Worm (Caenorhabditis elegans) whole organism, L3 larva: ENCODE measurements around the gene ccdc-47.

Experiments used
- R02D3.7 ChIP-seq: fragments of 150-350 bp; optimal IDR thresholded peaks from 2 replicates; lab custom pipeline; 2014; ENCODE audit warnings: missing biosample characterization, missing genetic modification characterization
- ZK546.5 ChIP-seq: sonication (generic microtip); optimal IDR thresholded peaks from 2 replicates; lab custom pipeline; 2017; ENCODE audit warnings: missing biosample characterization, missing genetic modification characterization
- ama-1 ChIP-seq: fragments of 150-350 bp; optimal IDR thresholded peaks from 2 replicates; lab custom pipeline; 2018
- ceh-28 ChIP-seq: fragments of 150-350 bp; optimal IDR thresholded peaks from 2 replicates; lab custom pipeline; 2014; ENCODE audit warnings: missing biosample characterization, missing genetic modification reagents, missing genetic modification characterization
- ceh-82 ChIP-seq: fragments of 150-350 bp; optimal IDR thresholded peaks from 2 replicates; lab custom pipeline; 2014; ENCODE audit warnings: missing biosample characterization, missing genetic modification characterization
- daf-12 ChIP-seq: fragments of 150-350 bp; optimal IDR thresholded peaks from 2 replicates; lab custom pipeline; 2014; ENCODE audit warnings: missing biosample characterization, missing genetic modification reagents, missing genetic modification characterization
- elt-2 ChIP-seq: sonication (generic microtip); optimal IDR thresholded peaks from 2 replicates; lab custom pipeline; 2016; ENCODE audit warnings: missing genetic modification reagents, mild to moderate bottlenecking, missing genetic modification characterization, missing compliant biosample characterization
- elt-3 ChIP-seq, 3 experiments: fragments of 150-350 bp in 1 of 3; sonication (generic microtip) in 2 of 3; optimal IDR thresholded peaks; 2 replicates in 2 of 3; 4 replicates in 1 of 3; lab custom pipeline; 2014 to 2017; ENCODE audit warnings: missing biosample characterization in 3 of 3, missing genetic modification characterization in 3 of 3
- hmg-11 ChIP-seq: sonication (generic microtip); optimal IDR thresholded peaks from 2 replicates; lab custom pipeline; 2016; ENCODE audit warnings: missing genetic modification characterization, missing compliant biosample characterization
- jun-1 ChIP-seq: fragments of 150-350 bp; optimal IDR thresholded peaks from 2 replicates; lab custom pipeline; 2014; ENCODE audit warnings: missing biosample characterization, missing genetic modification reagents, missing genetic modification characterization
- lin-15B ChIP-seq: fragments of 150-350 bp; optimal IDR thresholded peaks from 2 replicates; lab custom pipeline; 2014; ENCODE audit warnings: missing biosample characterization, missing genetic modification characterization
- lin-39 ChIP-seq: fragments of 150-350 bp; optimal IDR thresholded peaks from 2 replicates; lab custom pipeline; 2018; ENCODE audit warnings: missing biosample characterization, missing genetic modification reagents, missing genetic modification characterization
- lsy-12 ChIP-seq: sonication (generic microtip); optimal IDR thresholded peaks from 2 replicates; lab custom pipeline; 2016; ENCODE audit warnings: mild to moderate bottlenecking, missing genetic modification characterization, missing compliant biosample characterization
- mdl-1 ChIP-seq: fragments of 150-350 bp; optimal IDR thresholded peaks from 2 replicates; lab custom pipeline; 2014; ENCODE audit warnings: missing biosample characterization, missing genetic modification characterization
- mml-1 ChIP-seq: fragments of 150-350 bp; sonication (generic microtip); optimal IDR thresholded peaks from 3 replicates; lab custom pipeline; 2014; ENCODE audit warnings: missing biosample characterization, missing genetic modification characterization
- nfya-1 ChIP-seq: sonication (generic microtip); optimal IDR thresholded peaks from 2 replicates; lab custom pipeline; 2017; ENCODE audit warnings: missing genetic modification characterization, mild to moderate bottlenecking, missing compliant biosample characterization, antibody characterized with exemption, moderate library complexity; ENCODE audit not compliant: insufficient read depth
- nhr-11 ChIP-seq: fragments of 150-350 bp; optimal IDR thresholded peaks from 2 replicates; lab custom pipeline; 2014; ENCODE audit warnings: missing biosample characterization, missing genetic modification characterization
- nhr-23 ChIP-seq: fragments of 150-350 bp; optimal IDR thresholded peaks from 2 replicates; lab custom pipeline; 2014; ENCODE audit warnings: missing biosample characterization, missing genetic modification reagents, missing genetic modification characterization
- nhr-25 ChIP-seq: sonication (generic microtip); optimal IDR thresholded peaks from 2 replicates; lab custom pipeline; 2017; ENCODE audit warnings: missing biosample characterization, missing genetic modification characterization
- nhr-28 ChIP-seq: fragments of 150-350 bp; optimal IDR thresholded peaks from 2 replicates; lab custom pipeline; 2014; ENCODE audit warnings: missing biosample characterization, missing genetic modification characterization
- nhr-67 ChIP-seq: fragments of 150-350 bp; optimal IDR thresholded peaks from 2 replicates; lab custom pipeline; 2014; ENCODE audit warnings: missing biosample characterization, missing genetic modification characterization
- pha-4 ChIP-seq: fragments of 150-350 bp; optimal IDR thresholded peaks from 2 replicates; lab custom pipeline; 2014; ENCODE audit warnings: missing biosample characterization, missing genetic modification reagents, missing genetic modification characterization
- pqm-1 ChIP-seq: fragments of 150-350 bp; optimal IDR thresholded peaks from 2 replicates; lab custom pipeline; 2017; ENCODE audit warnings: missing biosample characterization, missing genetic modification characterization, inconsistent platforms
- sea-2 ChIP-seq: fragments of 150-350 bp; sonication (generic microtip); optimal IDR thresholded peaks from 4 replicates; lab custom pipeline; 2014; ENCODE audit warnings: missing biosample characterization, missing genetic modification reagents, missing genetic modification characterization
- skn-1 ChIP-seq: fragments of 150-350 bp; optimal IDR thresholded peaks from 2 replicates; lab custom pipeline; 2014; ENCODE audit warnings: missing biosample characterization, missing genetic modification characterization
- ztf-11 ChIP-seq: fragments of 150-350 bp; optimal IDR thresholded peaks from 2 replicates; lab custom pipeline; 2014; ENCODE audit warnings: missing biosample characterization, missing genetic modification characterization
- ztf-4 ChIP-seq: fragments of 150-350 bp; optimal IDR thresholded peaks from 2 replicates; lab custom pipeline; 2014; ENCODE audit warnings: missing biosample characterization, missing genetic modification characterization

The ccdc-47 gene

DNA sequence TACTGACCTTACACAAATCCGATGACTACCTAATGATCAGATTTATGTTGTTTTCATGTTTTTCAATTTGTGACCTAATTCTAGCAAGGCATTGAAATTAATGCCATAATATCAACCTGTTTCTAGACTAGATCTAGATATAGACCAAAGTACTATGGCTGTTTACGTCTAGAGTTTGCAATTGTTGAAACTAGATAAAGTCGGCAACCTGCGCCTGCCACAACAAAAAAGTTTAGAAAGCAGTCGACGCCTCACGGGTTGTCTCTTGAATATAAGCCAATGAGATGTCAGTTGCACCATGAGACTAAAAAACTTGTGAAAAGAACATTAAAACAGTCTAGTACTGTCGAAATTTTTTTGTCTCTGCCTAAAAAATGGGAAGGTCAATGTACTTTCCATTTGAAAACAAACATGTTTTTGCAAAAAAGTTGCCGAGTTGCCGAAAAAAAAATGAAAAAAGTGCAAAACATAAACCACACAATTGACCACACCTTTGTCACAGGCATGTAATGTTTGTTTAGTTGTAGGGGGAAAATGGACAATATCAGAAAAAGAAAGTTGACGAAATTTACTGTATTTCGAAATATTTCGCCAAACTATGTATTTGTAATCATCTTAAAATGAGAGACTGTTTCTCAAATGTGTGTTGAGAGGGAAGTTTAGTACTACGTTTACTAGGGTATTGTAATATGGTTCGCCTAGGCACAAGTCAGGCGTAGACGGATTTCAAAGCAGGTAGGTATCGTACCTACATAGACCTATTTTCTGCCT, 37.6 kb upstream of the ccdc-47 start:
- TF ChIP-seq pha-4 (tag; lab: Kevin White, UChicago) (peak; percentile 26), lsy-12 (tag; lab: Kevin White, UChicago) (no peak)
- TF ChIP-seq, all 47 proteins: peak for 1

DNA sequence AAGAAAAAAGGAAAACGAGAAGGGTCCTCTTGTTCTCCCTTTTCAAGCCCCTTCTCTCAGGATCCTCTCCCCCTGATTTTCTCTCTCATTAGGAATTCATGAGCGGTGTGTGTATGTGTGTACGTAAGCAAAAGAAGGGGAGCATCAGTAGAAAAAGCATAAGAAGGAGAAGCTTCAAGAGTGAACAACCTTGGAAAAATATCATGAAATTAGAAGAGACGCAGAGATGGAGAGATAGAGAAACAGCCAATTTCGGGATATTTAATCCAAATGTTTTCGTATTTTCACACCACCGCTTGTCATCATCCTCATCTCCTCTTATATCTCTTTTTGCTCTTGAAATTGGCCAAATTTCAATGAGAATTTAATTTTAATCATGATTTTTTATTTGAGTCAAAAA, 33.6 kb upstream of the ccdc-47 start:
- TF ChIP-seq ztf-11 (tag; lab: Kevin White, UChicago), result no peak
- TF ChIP-seq elt-3 (tag; optimal IDR thresholded peaks at IDR 0.05; lab: Kevin White, UChicago), result no peak
- TF ChIP-seq lin-15B (tag; lab: Kevin White, UChicago), result no peak
- no peak for TF ChIP-seq lin-39 (tag; lab: Kevin White, UChicago)
- TF ChIP-seq mdl-1 (tag; lab: Kevin White, UChicago), result no peak

DNA sequence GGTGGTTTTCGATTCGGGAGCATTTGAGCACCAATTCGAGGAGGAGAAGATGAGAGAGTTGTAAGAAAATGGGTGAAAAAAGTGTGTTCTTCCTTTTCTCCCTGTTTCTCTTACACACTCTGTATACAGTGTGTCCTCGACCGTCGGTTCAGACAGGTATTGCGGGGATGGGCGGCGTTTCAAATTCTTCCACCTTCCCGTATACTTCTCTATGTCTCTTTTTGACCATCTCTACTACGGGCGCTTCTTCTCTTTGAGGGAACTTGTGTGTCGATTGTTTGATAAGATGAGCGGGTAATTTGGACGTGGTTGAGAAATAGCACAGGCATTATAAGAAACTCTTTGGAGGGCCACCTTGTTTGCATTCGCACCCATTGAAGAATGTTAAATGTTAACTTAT, 29.2 kb upstream of the ccdc-47 start:
- peak; percentile 66 for TF ChIP-seq elt-2 (tag; lab: Kevin White, UChicago)
- TF ChIP-seq lin-15B (tag; lab: Kevin White, UChicago), result peak; percentile 96
- no peak for TF ChIP-seq skn-1 (tag; lab: Kevin White, UChicago)
- TF ChIP-seq ceh-28 (tag; lab: Kevin White, UChicago), result no peak
- TF ChIP-seq nfya-1 (tag; lab: Kevin White, UChicago), result peak; percentile 35
- TF ChIP-seq nhr-23, result peak; percentile 43
- peak; percentile 38 for TF ChIP-seq pqm-1 (tag; lab: Kevin White, UChicago)
- TF ChIP-seq ama-1 (lab: Kevin White, UChicago), result no peak
- TF ChIP-seq nhr-25 (tag; lab: Kevin White, UChicago), result peak; percentile 53
- peak; percentile 79 for TF ChIP-seq pha-4 (tag; lab: Kevin White, UChicago)

- TF ChIP-seq pha-4 (tag; lab: Kevin White, UChicago) (peak; percentile 82), lsy-12 (tag; lab: Kevin White, UChicago) (no peak)
These were observed 26.9 kb upstream of the ccdc-47 start for ce11 chrIII:3889896-3890295.

- peak; percentile 36 for TF ChIP-seq elt-2 (tag; lab: Kevin White, UChicago)
- TF ChIP-seq pqm-1 (tag; lab: Kevin White, UChicago), result peak; percentile 54
- TF ChIP-seq R02D3.7 (tag; lab: Kevin White, UChicago), result no peak
These were observed 22.8 kb upstream of the ccdc-47 start for ce11 chrIII:3893992-3894391.

DNA sequence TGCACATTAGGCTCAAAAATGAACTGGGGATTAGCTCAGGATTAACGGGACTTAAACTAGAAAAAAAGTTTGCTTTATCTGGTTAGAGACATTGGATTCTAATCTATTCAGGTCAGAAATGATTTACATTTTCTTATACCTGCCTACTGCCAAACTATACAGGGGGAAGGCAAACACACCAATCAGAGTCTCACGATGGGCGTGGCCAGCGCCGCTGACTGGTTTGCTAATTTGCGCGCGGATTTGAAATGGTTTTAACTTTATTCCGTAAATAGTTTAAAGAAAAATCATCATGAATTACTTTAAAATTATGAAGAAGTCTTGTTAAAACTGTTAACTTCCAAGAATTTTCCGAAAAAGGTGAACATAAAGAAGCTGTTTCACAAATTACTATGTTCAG, 18.4 kb upstream of the ccdc-47 start:
- TF ChIP-seq mml-1 (tag; lab: Kevin White, UChicago) (no peak), nfya-1 (tag; lab: Kevin White, UChicago) (peak; percentile 84)

- TF ChIP-seq sea-2 (GFP tag; lab: Kevin White, UChicago), result no peak
- TF ChIP-seq hmg-11 (tag; lab: Kevin White, UChicago), result peak; percentile 62
- TF ChIP-seq lsy-12 (tag; lab: Kevin White, UChicago), result no peak
- TF ChIP-seq pqm-1 (tag; lab: Kevin White, UChicago), result no peak
- no peak for TF ChIP-seq nhr-28
- no peak for TF ChIP-seq mdl-1 (tag; lab: Kevin White, UChicago)
- TF ChIP-seq nfya-1 (tag; lab: Kevin White, UChicago), result peak; percentile 39
- no peak for TF ChIP-seq ZK546.5 (tag; lab: Kevin White, UChicago)
- TF ChIP-seq jun-1 (tag; lab: Kevin White, UChicago), result no peak
- no peak for TF ChIP-seq ceh-82
- TF ChIP-seq nhr-23, result no peak
- TF ChIP-seq daf-12, result no peak
- peak; percentile 40 for TF ChIP-seq lin-15B (tag; lab: Kevin White, UChicago)
- TF ChIP-seq nhr-11, result no peak
- TF ChIP-seq elt-3 (tag; optimal IDR thresholded peaks at IDR 0.05; lab: Kevin White, UChicago), result no peak
- TF ChIP-seq ztf-4 (tag; lab: Kevin White, UChicago), result no peak
- no peak for TF ChIP-seq lin-39 (tag; lab: Kevin White, UChicago)
- no peak for TF ChIP-seq nhr-67 (tag; lab: Kevin White, UChicago)
These were observed 17.9 kb upstream of the ccdc-47 start for ce11 chrIII:3898850-3899249.
